Worm (Caenorhabditis elegans) whole organism, L2 larva: ENCODE data around the gene exp-1.

ENCODE experiments used
- C34F6.9 ChIP-seq: fragments of 150-350 bp; optimal IDR thresholded peaks from 2 replicates; lab custom pipeline; 2014; ENCODE audit warnings: missing biosample characterization, missing genetic modification characterization
- F13H6.1 ChIP-seq: sonication (generic microtip); optimal IDR thresholded peaks from 2 replicates; lab custom pipeline; 2016; ENCODE audit warnings: missing genetic modification characterization, missing compliant biosample characterization
- R02D3.7 ChIP-seq: fragments of 150-350 bp; optimal IDR thresholded peaks from 2 replicates; lab custom pipeline; 2014; ENCODE audit warnings: missing biosample characterization, missing genetic modification characterization
- ZK546.5 ChIP-seq: sonication (generic microtip); optimal IDR thresholded peaks from 2 replicates; lab custom pipeline; 2017; ENCODE audit warnings: missing biosample characterization, missing genetic modification characterization
- alr-1 ChIP-seq: fragments of 150-350 bp; optimal IDR thresholded peaks from 2 replicates; lab custom pipeline; 2014; ENCODE audit warnings: missing biosample characterization, missing genetic modification characterization
- aly-2 ChIP-seq: fragments of 150-350 bp; optimal IDR thresholded peaks from 2 replicates; lab custom pipeline; 2014; ENCODE audit warnings: missing biosample characterization, missing genetic modification characterization
- ama-1 ChIP-seq: fragments of 150-350 bp; optimal IDR thresholded peaks from 2 replicates; lab custom pipeline; 2018; ENCODE audit warnings: inconsistent platforms
- blmp-1 ChIP-seq: sonication (generic microtip); optimal IDR thresholded peaks from 2 replicates; lab custom pipeline; 2017; ENCODE audit warnings: missing genetic modification characterization, mild to moderate bottlenecking, missing compliant biosample characterization, antibody characterized with exemption, moderate library complexity; ENCODE audit not compliant: insufficient read depth
- ceh-16 ChIP-seq: fragments of 150-350 bp; optimal IDR thresholded peaks from 2 replicates; lab custom pipeline; 2014; ENCODE audit warnings: missing biosample characterization, missing genetic modification characterization
- ceh-82 ChIP-seq: fragments of 150-350 bp; optimal IDR thresholded peaks from 2 replicates; lab custom pipeline; 2014; ENCODE audit warnings: missing biosample characterization, missing genetic modification characterization
- crh-2 ChIP-seq: sonication (generic microtip); optimal IDR thresholded peaks from 2 replicates; lab custom pipeline; 2017; ENCODE audit warnings: missing biosample characterization, missing genetic modification characterization
- dmd-4 ChIP-seq: sonication (generic microtip); optimal IDR thresholded peaks from 2 replicates; lab custom pipeline; 2017; ENCODE audit warnings: missing biosample characterization, missing genetic modification characterization
- egl-27 ChIP-seq: sonication (generic microtip); optimal IDR thresholded peaks from 3 replicates; lab custom pipeline; 2017; ENCODE audit warnings: missing biosample characterization, missing genetic modification reagents, missing genetic modification characterization
- elt-1 ChIP-seq: fragments of 150-350 bp; optimal IDR thresholded peaks from 2 replicates; lab custom pipeline; 2014; ENCODE audit warnings: missing biosample characterization, missing genetic modification characterization
- elt-3 ChIP-seq: sonication (generic microtip); optimal IDR thresholded peaks from 2 replicates; lab custom pipeline; 2017; ENCODE audit warnings: missing biosample characterization, missing genetic modification characterization
- gmeb-1 ChIP-seq: fragments of 150-350 bp; optimal IDR thresholded peaks from 2 replicates; lab custom pipeline; 2014; ENCODE audit warnings: missing biosample characterization, missing genetic modification characterization
- lin-11 ChIP-seq: fragments of 150-350 bp; sonication (generic microtip); optimal IDR thresholded peaks from 2 replicates; lab custom pipeline; 2014; ENCODE audit warnings: missing biosample characterization, missing genetic modification characterization, inconsistent platforms, mixed read lengths
- lin-13 ChIP-seq: fragments of 150-350 bp; optimal IDR thresholded peaks from 2 replicates; lab custom pipeline; 2014; ENCODE audit warnings: missing biosample characterization, missing genetic modification reagents, missing genetic modification characterization
- lsy-2 ChIP-seq, 2 experiments: fragments of 150-350 bp in 1 of 2; sonication (generic microtip) in 1 of 2; optimal IDR thresholded peaks; 2 replicates each; lab custom pipeline; 2014 to 2017; ENCODE audit warnings: missing biosample characterization in 2 of 2, missing genetic modification characterization in 2 of 2
- mdl-1 ChIP-seq, 2 experiments: fragments of 150-350 bp in 1 of 2; sonication (generic microtip) in 1 of 2; optimal IDR thresholded peaks; 2 replicates each; lab custom pipeline; 2017; ENCODE audit warnings: missing biosample characterization in 2 of 2, missing genetic modification characterization in 2 of 2
- nhr-10 ChIP-seq: sonication (generic microtip); optimal IDR thresholded peaks from 2 replicates; lab custom pipeline; 2017; ENCODE audit warnings: missing biosample characterization, missing genetic modification characterization
- nhr-11 ChIP-seq: fragments of 150-350 bp; optimal IDR thresholded peaks from 2 replicates; lab custom pipeline; 2014; ENCODE audit warnings: missing biosample characterization, missing genetic modification characterization
- nhr-12 ChIP-seq: fragments of 150-350 bp; optimal IDR thresholded peaks from 2 replicates; lab custom pipeline; 2014; ENCODE audit warnings: missing biosample characterization, missing genetic modification characterization
- nhr-129 ChIP-seq: fragments of 150-350 bp; optimal IDR thresholded peaks from 2 replicates; lab custom pipeline; 2014; ENCODE audit warnings: missing biosample characterization, missing genetic modification characterization
- nhr-21 ChIP-seq: fragments of 150-350 bp; optimal IDR thresholded peaks from 2 replicates; lab custom pipeline; 2014; ENCODE audit warnings: missing biosample characterization, missing genetic modification characterization
- nhr-23 ChIP-seq: fragments of 150-350 bp; optimal IDR thresholded peaks from 2 replicates; lab custom pipeline; 2014; ENCODE audit warnings: missing biosample characterization, missing genetic modification reagents, missing genetic modification characterization
- nhr-25 ChIP-seq: fragments of 150-350 bp; sonication (generic microtip); optimal IDR thresholded peaks from 3 replicates; lab custom pipeline; 2014; ENCODE audit warnings: missing biosample characterization, missing genetic modification characterization
- nhr-6 ChIP-seq: fragments of 150-350 bp; optimal IDR thresholded peaks from 2 replicates; lab custom pipeline; 2014; ENCODE audit warnings: missing biosample characterization, missing genetic modification characterization
- nhr-77 ChIP-seq: fragments of 150-350 bp; optimal IDR thresholded peaks from 2 replicates; lab custom pipeline; 2014; ENCODE audit warnings: missing biosample characterization, missing genetic modification characterization
- sem-4 ChIP-seq: fragments of 150-350 bp; optimal IDR thresholded peaks from 2 replicates; lab custom pipeline; 2014; ENCODE audit warnings: missing biosample characterization, missing genetic modification reagents, missing genetic modification characterization
- sma-3 ChIP-seq: sonication (generic microtip); optimal IDR thresholded peaks from 2 replicates; lab custom pipeline; 2016; ENCODE audit warnings: missing genetic modification reagents, missing genetic modification characterization, missing compliant biosample characterization
- sma-9 ChIP-seq, 2 experiments: fragments of 150-350 bp in 1 of 2; sonication (generic microtip) in 1 of 2; optimal IDR thresholded peaks; 2 replicates each; lab custom pipeline; 2014 to 2016; ENCODE audit warnings: missing genetic modification characterization in 2 of 2, mild to moderate bottlenecking in 1 of 2, missing biosample characterization in 1 of 2, missing compliant biosample characterization in 1 of 2, missing genetic modification reagents in 1 of 2, moderate library complexity in 1 of 2
- unc-39 ChIP-seq: fragments of 150-350 bp; optimal IDR thresholded peaks from 2 replicates; lab custom pipeline; 2014; ENCODE audit warnings: missing biosample characterization, missing genetic modification characterization
- unc-55 ChIP-seq: fragments of 150-350 bp; sonication (generic microtip); optimal IDR thresholded peaks from 3 replicates; lab custom pipeline; 2014; ENCODE audit warnings: missing biosample characterization, missing genetic modification reagents, missing genetic modification characterization
- unc-62 ChIP-seq: fragments of 150-350 bp; optimal IDR thresholded peaks from 2 replicates; lab custom pipeline; 2014; ENCODE audit warnings: missing biosample characterization, missing genetic modification reagents, missing genetic modification characterization
- zag-1 ChIP-seq: fragments of 150-350 bp; optimal IDR thresholded peaks from 2 replicates; lab custom pipeline; 2014; ENCODE audit warnings: missing biosample characterization, missing genetic modification characterization
- ztf-1 ChIP-seq: fragments of 200-800 bp; sonication (Bioruptor generic); conservative IDR thresholded peaks from 2 replicates; pipeline ENCODE4 v1.3.6; 2022; ENCODE audit warnings: missing genetic modification characterization, missing compliant biosample characterization
- ztf-11 ChIP-seq: sonication (generic microtip); optimal IDR thresholded peaks from 2 replicates; lab custom pipeline; 2017; ENCODE audit warnings: missing biosample characterization, missing genetic modification characterization

The exp-1 gene

ce11 chrII:6176154-6176897 is 15.4 kb upstream of the exp-1 start:
- TF ChIP-seq ceh-16 (tag; lab: Kevin White, UChicago) = peak; percentile 61
- no peak for TF ChIP-seq aly-2 (tag; lab: Kevin White, UChicago)
- peak in 1 of 2 experiments; percentile 37 for TF ChIP-seq lsy-2 (tag; optimal IDR thresholded peaks at IDR 0.05; lab: Kevin White, UChicago)
- no peak for TF ChIP-seq unc-55 (GFP tag; lab: Kevin White, UChicago)
- no peak for TF ChIP-seq unc-39
- TF ChIP-seq nhr-25 (tag; lab: Kevin White, UChicago) = peak; percentile 68
- TF ChIP-seq mdl-1 (tag; optimal IDR thresholded peaks at IDR 0.05; lab: Kevin White, UChicago) = no peak
- TF ChIP-seq elt-1 (tag; lab: Kevin White, UChicago) = peak; percentile 69
- TF ChIP-seq lin-13 (GFP tag; lab: Kevin White, UChicago) = no peak
- TF ChIP-seq sma-9 (GFP tag; optimal IDR thresholded peaks at IDR 0.05; lab: Kevin White, UChicago) = peak; percentile 23
- no peak for TF ChIP-seq sma-9 (tag; optimal IDR thresholded peaks at IDR 0.05; lab: Kevin White, UChicago)
- TF ChIP-seq dmd-4 (tag; lab: Kevin White, UChicago) = no peak
- peak; percentile 36 for TF ChIP-seq C34F6.9 (tag; lab: Kevin White, UChicago)
- no peak for TF ChIP-seq R02D3.7 (tag; lab: Kevin White, UChicago)
- TF ChIP-seq nhr-77 (tag; lab: Kevin White, UChicago) = no peak
- TF ChIP-seq sem-4 (tag; lab: Kevin White, UChicago) = no peak
- no peak for TF ChIP-seq egl-27 (tag; lab: Kevin White, UChicago)
- TF ChIP-seq ceh-82 (tag; lab: Kevin White, UChicago) = no peak
- TF ChIP-seq nhr-23 (tag; lab: Kevin White, UChicago) = peak; percentile 66
- peak; percentile 38 for TF ChIP-seq nhr-129
- TF ChIP-seq blmp-1 = peak; percentile 55
- peak; percentile 37 for TF ChIP-seq sma-3 (GFP tag; lab: Kevin White, UChicago)
- no peak for TF ChIP-seq ztf-11 (tag; lab: Kevin White, UChicago)
- TF ChIP-seq gmeb-1 (tag; lab: Kevin White, UChicago) = no peak
- no peak for TF ChIP-seq ztf-1 (GFP tag; lab: Robert Waterston, UW)
- no peak for TF ChIP-seq unc-62 (GFP tag; lab: Kevin White, UChicago)
- no peak for TF ChIP-seq F13H6.1
- TF ChIP-seq nhr-11 (tag; lab: Kevin White, UChicago) = no peak
- no peak for TF ChIP-seq elt-3 (tag; lab: Kevin White, UChicago)

ce11 chrII:6175027-6175426 is 14.1 kb upstream of the exp-1 start:
- TF ChIP-seq elt-3 (tag; lab: Kevin White, UChicago) (no peak), nhr-6 (tag; lab: Kevin White, UChicago) (no peak), sma-3 (GFP tag; lab: Kevin White, UChicago) (no peak), unc-39 (no peak), alr-1 (tag; lab: Kevin White, UChicago) (no peak), blmp-1 (no peak), lin-13 (GFP tag; lab: Kevin White, UChicago) (no peak), nhr-11 (tag; lab: Kevin White, UChicago) (no peak), gmeb-1 (tag; lab: Kevin White, UChicago) (no peak), nhr-12 (tag; lab: Kevin White, UChicago) (no peak), mdl-1 (tag; optimal IDR thresholded peaks at IDR 0.05; lab: Kevin White, UChicago) (no peak), unc-62 (GFP tag; lab: Kevin White, UChicago) (no peak), unc-55 (GFP tag; lab: Kevin White, UChicago) (peak; percentile 1), ztf-11 (tag; lab: Kevin White, UChicago) (no peak), ZK546.5 (tag; lab: Kevin White, UChicago) (no peak), egl-27 (tag; lab: Kevin White, UChicago) (no peak), crh-2 (no peak), ceh-82 (tag; lab: Kevin White, UChicago) (no peak), sem-4 (tag; lab: Kevin White, UChicago) (peak; percentile 46), lin-11 (no peak), nhr-129 (no peak), nhr-25 (tag; lab: Kevin White, UChicago) (no peak), nhr-21 (tag; lab: Kevin White, UChicago) (no peak), nhr-23 (tag; lab: Kevin White, UChicago) (no peak), ama-1 (lab: Kevin White, UChicago) (no peak), nhr-77 (tag; lab: Kevin White, UChicago) (no peak), lsy-2 (tag; optimal IDR thresholded peaks at IDR 0.05; lab: Kevin White, UChicago) (no peak), zag-1 (no peak), sma-9 (GFP tag; optimal IDR thresholded peaks at IDR 0.05; lab: Kevin White, UChicago) (peak; percentile 15), sma-9 (tag; optimal IDR thresholded peaks at IDR 0.05; lab: Kevin White, UChicago) (no peak), aly-2 (tag; lab: Kevin White, UChicago) (no peak), elt-1 (tag; lab: Kevin White, UChicago) (no peak), ceh-16 (tag; lab: Kevin White, UChicago) (no peak), nhr-10 (tag; lab: Kevin White, UChicago) (no peak), C34F6.9 (tag; lab: Kevin White, UChicago) (peak; percentile 7)
